Worm (Caenorhabditis elegans): ENCODE results near the gene crn-3.

Gene crn-3

ce11 chrII:10555484-10556075 lies 32.3 kb upstream of the crn-3 start:
- TF ChIP-seq M03D4.4 (tag; optimal IDR thresholded peaks at IDR 0.05) (no peak), unc-39 (tag; optimal IDR thresholded peaks at IDR 0.05) (no peak), nhr-76 (tag; optimal IDR thresholded peaks at IDR 0.05) (no peak), unc-120 (tag; optimal IDR thresholded peaks at IDR 0.05; ENCODE audit: poor library complexity, severe bottlenecking) (peak; percentile 70), zip-8 (tag; optimal IDR thresholded peaks at IDR 0.05) (no peak), nhr-12 (tag; optimal IDR thresholded peaks at IDR 0.05) (no peak), ztf-11 (tag; optimal IDR thresholded peaks at IDR 0.05) (no peak), bed-3 (GFP tag; optimal IDR thresholded peaks at IDR 0.05) (no peak), mab-5 (tag; optimal IDR thresholded peaks at IDR 0.05) (no peak), ces-1 (GFP tag; optimal IDR thresholded peaks at IDR 0.05) (no peak), ham-2 (GFP tag; optimal IDR thresholded peaks at IDR 0.05) (no peak), mep-1 (tag; optimal IDR thresholded peaks at IDR 0.05) (no peak), lin-32 (GFP tag; optimal IDR thresholded peaks at IDR 0.05) (no peak), pha-4 (tag; optimal IDR thresholded peaks at IDR 0.05) (no peak), blmp-1 (tag; optimal IDR thresholded peaks at IDR 0.05) (no peak), mls-2 (tag; optimal IDR thresholded peaks at IDR 0.05) (no peak), drap-1 (GFP tag; optimal IDR thresholded peaks at IDR 0.05) (no peak), nhr-237 (tag; optimal IDR thresholded peaks at IDR 0.05) (no peak), ceh-43 (GFP tag; optimal IDR thresholded peaks at IDR 0.05) (no peak), sptf-1 (tag; optimal IDR thresholded peaks at IDR 0.05) (peak; percentile 20), snpc-4 (tag; optimal IDR thresholded peaks at IDR 0.05) (no peak), lin-13 (tag; optimal IDR thresholded peaks at IDR 0.05) (no peak), tbx-8 (GFP tag; optimal IDR thresholded peaks at IDR 0.05) (no peak), ceh-39 (tag; optimal IDR thresholded peaks at IDR 0.05) (no peak), unc-62 (GFP tag; optimal IDR thresholded peaks at IDR 0.05) (peak; percentile 80), hlh-1 (tag; optimal IDR thresholded peaks at IDR 0.05) (peak; percentile 37), lsy-2 (tag; optimal IDR thresholded peaks at IDR 0.05) (no peak), elt-3 (tag; optimal IDR thresholded peaks at IDR 0.05) (no peak), nhr-28 (tag; optimal IDR thresholded peaks at IDR 0.05) (no peak), cnd-1 (tag; optimal IDR thresholded peaks at IDR 0.05) (no peak), elt-1 (tag; optimal IDR thresholded peaks at IDR 0.05; ENCODE audit: borderline replicate concordance, insufficient read depth) (no peak)

- TF ChIP-seq mls-2 (tag; optimal IDR thresholded peaks at IDR 0.05) = no peak
Observed at ce11 chrII:10556550-10557205, 31.2 kb upstream of the crn-3 start.

- no peak for TF ChIP-seq ces-1 (GFP tag; optimal IDR thresholded peaks at IDR 0.05)
- TF ChIP-seq nhr-28 (tag; optimal IDR thresholded peaks at IDR 0.05) = no peak
- TF ChIP-seq drap-1 (GFP tag; optimal IDR thresholded peaks at IDR 0.05) = no peak
- no peak for TF ChIP-seq nhr-2 (tag; optimal IDR thresholded peaks at IDR 0.05)
- TF ChIP-seq nhr-76 (tag; optimal IDR thresholded peaks at IDR 0.05) = no peak
- no peak for TF ChIP-seq unc-62 (GFP tag; optimal IDR thresholded peaks at IDR 0.05)
- TF ChIP-seq mls-2 (tag; optimal IDR thresholded peaks at IDR 0.05) = no peak
- TF ChIP-seq unc-120 (tag; optimal IDR thresholded peaks at IDR 0.05; ENCODE audit: poor library complexity, severe bottlenecking) = no peak
- TF ChIP-seq lsy-2 (tag; optimal IDR thresholded peaks at IDR 0.05) = no peak
- no peak for TF ChIP-seq mab-5 (tag; optimal IDR thresholded peaks at IDR 0.05)
- no peak for TF ChIP-seq elt-3 (tag; optimal IDR thresholded peaks at IDR 0.05)
- no peak for TF ChIP-seq unc-39 (tag; optimal IDR thresholded peaks at IDR 0.05)
- no peak for TF ChIP-seq flh-1 (GFP tag; optimal IDR thresholded peaks at IDR 0.05)
- TF ChIP-seq mep-1 (tag; optimal IDR thresholded peaks at IDR 0.05) = no peak
- TF ChIP-seq ceh-83 (GFP tag; optimal IDR thresholded peaks at IDR 0.05) = no peak
- TF ChIP-seq lin-13 (tag; optimal IDR thresholded peaks at IDR 0.05) = no peak
- no peak for TF ChIP-seq bed-3 (GFP tag; optimal IDR thresholded peaks at IDR 0.05)
Observed at ce11 chrII:10557206-10557574, 30.7 kb upstream of the crn-3 start.

- TF ChIP-seq unc-62 (GFP tag; optimal IDR thresholded peaks at IDR 0.05) (peak; percentile 13), hlh-1 (tag; optimal IDR thresholded peaks at IDR 0.05) (peak; percentile 85), unc-39 (tag; optimal IDR thresholded peaks at IDR 0.05) (no peak), unc-120 (tag; optimal IDR thresholded peaks at IDR 0.05; ENCODE audit: poor library complexity, severe bottlenecking) (peak; percentile 85)
Observed at ce11 chrII:10558345-10558744, 29.5 kb upstream of the crn-3 start.
